Worm (Caenorhabditis elegans): ENCODE measurements around the gene pals-38.

DNA sequence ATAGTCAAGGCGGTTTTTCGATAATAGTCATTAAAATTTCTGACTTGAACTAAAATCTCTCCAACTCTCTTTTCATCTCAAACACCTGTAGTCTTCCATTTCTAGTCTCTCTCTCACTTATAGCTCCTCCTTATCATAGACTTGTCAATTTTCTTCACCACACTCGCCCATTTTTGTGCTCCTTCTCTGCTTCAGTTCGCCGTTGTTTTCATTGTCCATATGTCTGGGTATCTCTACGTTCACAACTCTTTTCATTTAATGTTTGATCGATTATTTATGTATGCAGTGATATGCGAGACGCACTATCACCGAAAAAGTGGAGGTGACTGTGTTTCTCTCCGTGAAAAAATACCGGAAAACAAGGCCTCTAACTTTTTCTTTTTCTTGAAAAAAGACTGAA lies 21.0 kb upstream of the pals-38 start:
- TF ChIP-seq nhr-11 (tag; optimal IDR thresholded peaks at IDR 0.05) (no peak), unc-62 (GFP tag; optimal IDR thresholded peaks at IDR 0.05) (no peak), elt-3 (tag; optimal IDR thresholded peaks at IDR 0.05) (no peak)

All from whole organism, L2 larva.